Fruit fly (Drosophila melanogaster): ENCODE measurements around the gene spo.

The spo gene

DNA sequence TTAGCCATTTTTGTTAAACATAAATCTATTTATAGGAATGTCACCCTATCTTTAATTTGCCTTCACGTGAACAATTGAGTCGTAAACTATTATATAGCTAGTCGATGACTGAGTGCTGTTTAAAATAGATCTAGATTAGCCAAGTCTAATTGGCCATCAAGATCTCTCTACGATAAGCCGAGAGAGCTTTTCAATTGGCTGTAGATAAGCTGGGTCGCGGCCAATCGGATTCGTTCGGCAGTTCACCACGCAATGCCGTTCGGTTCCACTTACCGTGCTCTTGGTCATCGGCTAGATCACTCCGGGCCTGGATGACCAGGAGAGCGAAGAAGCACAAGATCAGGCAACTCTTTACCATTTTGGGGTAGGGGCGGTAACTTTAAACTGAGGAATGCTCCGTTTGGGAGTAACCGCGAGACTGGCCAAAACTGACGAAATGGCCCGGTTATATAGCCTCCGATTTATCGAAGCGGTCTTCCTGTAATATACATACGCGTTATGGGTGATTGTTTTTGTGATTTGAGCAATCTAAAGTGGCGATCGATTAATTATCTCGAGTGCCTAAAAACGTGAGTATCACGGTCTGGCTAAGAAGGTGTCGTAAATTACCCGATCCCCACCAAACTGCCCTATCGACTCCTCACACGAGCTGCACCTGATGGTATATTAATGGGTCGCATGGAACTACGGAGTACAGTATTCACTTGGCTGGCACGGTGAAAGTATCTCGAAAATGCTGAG is 2.7 kb upstream of the spo start, which contains the start of the genes Alp10 and Alp9:
Gene Alp10 (minus strand): TSS at position 420 of the 741 bp plus-strand sequence.
Gene Alp9 (plus strand): TSS at position 690 of the 741 bp plus-strand sequence.
- no peak for TF ChIP-seq CG15710 (tag; optimal IDR thresholded peaks at IDR 0.05)
- TF ChIP-seq Snoo (tag; optimal IDR thresholded peaks at IDR 0.05): no peak
- no peak for TF ChIP-seq CG4496 (GFP tag; IDR thresholded peaks at IDR 0.05)
- no peak for TF ChIP-seq CG8159 (tag; optimal IDR thresholded peaks at IDR 0.05)
- TF ChIP-seq EcR (GFP tag; optimal IDR thresholded peaks at IDR 0.05): no peak
- TF ChIP-seq CG13204 (GFP tag; optimal IDR thresholded peaks at IDR 0.05): no peak
- TF ChIP-seq rn (GFP tag; IDR thresholded peaks at IDR 0.05): no peak
- no peak for TF ChIP-seq CG34367 (tag; optimal IDR thresholded peaks at IDR 0.05)
- no peak for TF ChIP-seq CG14655 (GFP tag; optimal IDR thresholded peaks at IDR 0.05)
- no peak for TF ChIP-seq CG8301 (tag; optimal IDR thresholded peaks at IDR 0.05)
- TF ChIP-seq fd96Ca (GFP tag; IDR thresholded peaks at IDR 0.05): no peak
- no peak for TF ChIP-seq Pif1A (GFP tag; optimal IDR thresholded peaks at IDR 0.05)
- no peak for TF ChIP-seq CG10348 (GFP tag; IDR thresholded peaks at IDR 0.05)

DNA sequence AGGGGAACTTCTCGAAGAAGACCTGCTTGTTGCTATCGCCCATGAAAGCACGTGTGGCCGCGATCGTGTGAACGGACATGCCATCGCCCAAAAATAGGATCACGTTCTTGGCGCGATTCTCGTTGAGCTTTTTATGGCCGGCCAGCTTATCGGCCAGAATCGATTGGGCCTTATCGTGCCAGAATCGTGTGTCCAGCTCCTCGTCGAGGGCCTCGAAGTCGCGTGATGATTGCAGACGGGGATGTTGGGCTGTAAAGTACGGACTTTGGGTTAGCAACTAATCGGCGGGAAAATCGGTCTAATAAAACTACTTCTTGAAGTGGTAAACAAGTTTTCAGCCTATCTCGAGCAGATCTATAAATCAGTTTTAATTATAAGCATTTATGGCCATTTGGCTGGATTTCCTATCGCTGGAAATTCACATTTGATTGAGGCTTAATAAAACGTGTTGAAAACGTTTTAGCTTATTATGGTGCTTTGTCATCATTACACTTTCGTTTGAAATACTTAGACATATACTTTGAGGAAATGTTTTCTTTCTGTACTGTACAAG is 1.9 kb upstream of the spo start:
- no peak for TF ChIP-seq CG14655 (GFP tag; optimal IDR thresholded peaks at IDR 0.05)
- no peak for TF ChIP-seq CG34367 (tag; optimal IDR thresholded peaks at IDR 0.05)
- no peak for TF ChIP-seq D1 (tag; optimal IDR thresholded peaks at IDR 0.05)

DNA sequence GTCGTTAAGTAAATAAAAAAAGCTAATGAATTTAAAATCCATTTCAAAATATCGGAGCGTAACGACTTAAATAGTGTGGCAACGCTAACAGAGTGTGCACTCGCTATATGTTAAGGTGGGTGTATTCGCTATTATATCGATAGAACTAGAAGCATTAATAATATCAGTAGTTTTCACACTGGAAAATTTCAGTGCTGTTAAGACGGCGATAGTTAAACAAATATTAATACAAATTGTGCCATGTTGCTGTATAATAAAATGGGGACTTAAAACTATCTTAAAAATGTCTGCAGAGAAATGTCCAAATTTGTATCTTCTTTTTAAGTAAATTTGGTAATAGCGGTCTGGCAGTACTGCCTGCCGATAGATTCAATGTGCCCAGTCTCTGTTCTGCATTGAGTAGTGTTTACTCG is 9.1 kb downstream of the spo start:
- TF ChIP-seq Ets98B (GFP tag; IDR thresholded peaks at IDR 0.05) (peak; percentile 85), fd96Ca (GFP tag; IDR thresholded peaks at IDR 0.05) (peak; percentile 76; the same call in 2 of the 3 replicates), CG4496 (GFP tag; IDR thresholded peaks at IDR 0.05) (peak; percentile 90), CG9948 (tag; optimal IDR thresholded peaks at IDR 0.05) (no peak), Snoo (tag; optimal IDR thresholded peaks at IDR 0.05) (no peak), CG17806 (tag; optimal IDR thresholded peaks at IDR 0.05) (no peak), Pif1B (GFP tag; optimal IDR thresholded peaks at IDR 0.05) (no peak), EcR (GFP tag; optimal IDR thresholded peaks at IDR 0.05) (no peak), CG10348 (GFP tag; IDR thresholded peaks at IDR 0.05) (peak; percentile 60; the same call in 1 of the 2 replicates), CG34367 (tag; optimal IDR thresholded peaks at IDR 0.05) (peak; percentile 65), gl (tag; optimal IDR thresholded peaks at IDR 0.05) (no peak), CG32121 (GFP tag; IDR thresholded peaks at IDR 0.05) (peak; percentile 57), D1 (tag; optimal IDR thresholded peaks at IDR 0.05) (no peak), CG15710 (tag; optimal IDR thresholded peaks at IDR 0.05) (peak; percentile 75), rn (GFP tag; IDR thresholded peaks at IDR 0.05) (peak; percentile 71)

dm6 chr3L:5581542-5581941 is 10.8 kb downstream of the spo start:
- no peak for TF ChIP-seq Ets98B (GFP tag; IDR thresholded peaks at IDR 0.05)
- no peak for TF ChIP-seq CG15710 (tag; optimal IDR thresholded peaks at IDR 0.05)
- TF ChIP-seq Pif1B (GFP tag; optimal IDR thresholded peaks at IDR 0.05): no peak
- no peak for TF ChIP-seq CG4496 (GFP tag; IDR thresholded peaks at IDR 0.05)
- no peak for TF ChIP-seq D1 (tag; optimal IDR thresholded peaks at IDR 0.05)
- no peak for TF ChIP-seq CG32121 (GFP tag; IDR thresholded peaks at IDR 0.05)

DNA sequence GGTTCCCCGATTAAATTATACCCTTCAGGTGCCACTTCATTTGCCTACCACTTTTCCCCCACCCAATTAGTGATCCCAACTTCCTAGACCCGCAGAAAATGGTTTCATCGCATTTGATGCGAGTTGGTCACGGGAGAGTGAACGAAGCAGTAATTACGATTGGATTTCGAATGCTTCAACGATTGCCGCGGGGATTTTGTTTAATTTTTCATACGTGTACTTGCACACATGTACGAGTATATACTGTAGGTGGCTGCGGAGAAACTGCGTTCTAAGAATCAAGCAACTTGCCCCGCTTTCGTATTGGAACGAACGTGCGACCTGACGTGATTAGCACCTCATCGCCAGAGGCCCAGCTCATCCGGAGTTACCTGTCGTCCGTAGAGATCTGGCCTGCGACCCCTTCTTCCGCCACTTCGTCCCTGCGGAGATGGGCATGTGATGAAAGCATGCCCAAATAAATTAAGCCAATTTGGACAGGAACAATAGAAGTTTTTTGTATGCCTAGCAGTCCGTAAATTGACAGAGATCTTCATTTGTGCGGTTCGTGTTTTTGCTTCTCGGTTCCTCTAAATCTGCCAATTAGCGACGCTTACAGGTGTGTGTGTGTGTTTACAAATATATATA is 11.8 kb downstream of the spo start:
- TF ChIP-seq CG34367 (tag; optimal IDR thresholded peaks at IDR 0.05) (no peak), D1 (tag; optimal IDR thresholded peaks at IDR 0.05) (no peak), rn (GFP tag; IDR thresholded peaks at IDR 0.05) (no peak), CG4496 (GFP tag; IDR thresholded peaks at IDR 0.05) (0 out of 3 replicates have a peak, but pooled peaks have one; percentile 21), Snoo (tag; optimal IDR thresholded peaks at IDR 0.05) (no peak), Pif1B (GFP tag; optimal IDR thresholded peaks at IDR 0.05) (no peak)

- no peak for TF ChIP-seq Snoo (tag; optimal IDR thresholded peaks at IDR 0.05)
- TF ChIP-seq rn (GFP tag; IDR thresholded peaks at IDR 0.05): 0 out of 2 replicates have a peak, but pooled peaks have one; percentile 30
- no peak for TF ChIP-seq CG10348 (GFP tag; IDR thresholded peaks at IDR 0.05)
- peak; percentile 78 for TF ChIP-seq fd96Ca (GFP tag; IDR thresholded peaks at IDR 0.05)
- TF ChIP-seq Ets98B (GFP tag; IDR thresholded peaks at IDR 0.05): peak; percentile 84
- no peak for TF ChIP-seq CG17806 (tag; optimal IDR thresholded peaks at IDR 0.05)
- TF ChIP-seq CG9948 (tag; optimal IDR thresholded peaks at IDR 0.05): no peak
- TF ChIP-seq EcR (GFP tag; optimal IDR thresholded peaks at IDR 0.05): no peak
- TF ChIP-seq Pif1A (GFP tag; optimal IDR thresholded peaks at IDR 0.05): no peak
- peak; percentile 81 for TF ChIP-seq CG4496 (GFP tag; IDR thresholded peaks at IDR 0.05)
- no peak for TF ChIP-seq CG34367 (tag; optimal IDR thresholded peaks at IDR 0.05)
- TF ChIP-seq CG14655 (GFP tag; optimal IDR thresholded peaks at IDR 0.05): no peak
- TF ChIP-seq CG12605 (GFP tag; IDR thresholded peaks at IDR 0.05): peak; percentile 88
- TF ChIP-seq CG32121 (GFP tag; IDR thresholded peaks at IDR 0.05): peak; percentile 89
- no peak for TF ChIP-seq CG13204 (GFP tag; optimal IDR thresholded peaks at IDR 0.05)
- no peak for TF ChIP-seq CG8159 (tag; optimal IDR thresholded peaks at IDR 0.05)
- TF ChIP-seq CG8301 (tag; optimal IDR thresholded peaks at IDR 0.05): no peak
- no peak for TF ChIP-seq gl (tag; optimal IDR thresholded peaks at IDR 0.05)
- TF ChIP-seq CG15710 (tag; optimal IDR thresholded peaks at IDR 0.05): no peak
- TF ChIP-seq D1 (tag; optimal IDR thresholded peaks at IDR 0.05): no peak
- TF ChIP-seq Pif1B (GFP tag; optimal IDR thresholded peaks at IDR 0.05): no peak
Measured at dm6 chr3L:5579762-5580161, 12.6 kb downstream of the spo start.
